Worm (Caenorhabditis elegans): ENCODE measurements around the gene C40A11.6.

The C40A11.6 gene

ce11 chrII:2122762-2123161 lies 22.7 kb downstream of the C40A11.6 start:
- TF ChIP-seq ztf-11 (tag; optimal IDR thresholded peaks at IDR 0.05): no peak
- TF ChIP-seq elt-2 (tag; optimal IDR thresholded peaks at IDR 0.05): peak; percentile 39

- TF ChIP-seq elt-2 (tag; optimal IDR thresholded peaks at IDR 0.05) (peak; percentile 32), hlh-17 (GFP tag; optimal IDR thresholded peaks at IDR 0.05; ENCODE audit: borderline replicate concordance) (no peak), lsy-2 (tag; optimal IDR thresholded peaks at IDR 0.05) (no peak), ztf-11 (tag; optimal IDR thresholded peaks at IDR 0.05) (no peak), pqm-1 (tag; optimal IDR thresholded peaks at IDR 0.05) (no peak), efl-1 (optimal IDR thresholded peaks at IDR 0.05) (no peak), efl-1 (GFP tag; optimal IDR thresholded peaks at IDR 0.05 in 1 of 2) (peak in 1 of 2 experiments; percentile 42)
These were observed 23.4 kb downstream of the C40A11.6 start, which contains the start of gene math-37 for ce11 chrII:2122091-2122490. Gene math-37, minus strand, starts transcription at chrII:2122191.

- TF ChIP-seq ceh-82 (tag; optimal IDR thresholded peaks at IDR 0.05): no peak
- TF ChIP-seq ama-1 (optimal IDR thresholded peaks at IDR 0.05): no peak
- TF ChIP-seq aly-2 (tag; optimal IDR thresholded peaks at IDR 0.05): no peak
- TF ChIP-seq C16A3.4 (tag; optimal IDR thresholded peaks at IDR 0.05): no peak
- TF ChIP-seq fkh-4 (tag; optimal IDR thresholded peaks at IDR 0.05; ENCODE audit: borderline replicate concordance): no peak
- TF ChIP-seq unc-86 (tag; optimal IDR thresholded peaks at IDR 0.05): no peak
These were observed 28.7 kb downstream of the C40A11.6 start, which contains the start of gene srh-195 for ce11 chrII:2116794-2117193. Gene srh-195, minus strand, starts transcription at chrII:2116894.

ce11 chrII:2114488-2114887 lies 31.0 kb downstream of the C40A11.6 start:
- TF ChIP-seq nhr-90 (tag; optimal IDR thresholded peaks at IDR 0.05; ENCODE audit: poor library complexity) (no peak), skn-1 (tag; optimal IDR thresholded peaks at IDR 0.05) (no peak), nhr-28 (tag; optimal IDR thresholded peaks at IDR 0.05) (no peak), rnt-1 (tag; optimal IDR thresholded peaks at IDR 0.05) (no peak), fkh-4 (tag; optimal IDR thresholded peaks at IDR 0.05; ENCODE audit: borderline replicate concordance) (no peak), zag-1 (tag; optimal IDR thresholded peaks at IDR 0.05) (no peak), xbp-1 (tag; optimal IDR thresholded peaks at IDR 0.05) (no peak), nhr-20 (tag; optimal IDR thresholded peaks at IDR 0.05) (no peak), lin-13 (GFP tag; optimal IDR thresholded peaks at IDR 0.05) (no peak), mab-9 (GFP tag; IDR thresholded peaks at IDR 0.05) (no peak), unc-62 (GFP tag; optimal IDR thresholded peaks at IDR 0.05) (no peak), ceh-88 (GFP tag; IDR thresholded peaks at IDR 0.05) (no peak), ceh-82 (tag; optimal IDR thresholded peaks at IDR 0.05) (no peak), pag-3 (tag; optimal IDR thresholded peaks at IDR 0.05; ENCODE audit: borderline replicate concordance, insufficient read depth) (no peak), ces-1 (GFP tag; optimal IDR thresholded peaks at IDR 0.05) (no peak), blmp-1 (tag; optimal IDR thresholded peaks at IDR 0.05) (no peak), nhr-12 (tag; optimal IDR thresholded peaks at IDR 0.05) (no peak), aly-2 (tag; optimal IDR thresholded peaks at IDR 0.05) (no peak), fkh-8 (tag; optimal IDR thresholded peaks at IDR 0.05) (no peak), ceh-90 (tag; optimal IDR thresholded peaks at IDR 0.05) (no peak)

- TF ChIP-seq elt-2 (tag; optimal IDR thresholded peaks at IDR 0.05) (no peak), lin-14 (GFP tag; optimal IDR thresholded peaks at IDR 0.05) (no peak), mep-1 (tag; optimal IDR thresholded peaks at IDR 0.05) (no peak), ceh-8 (GFP tag; optimal IDR thresholded peaks at IDR 0.05) (no peak), blmp-1 (tag; optimal IDR thresholded peaks at IDR 0.05) (peak; percentile 1), sptf-1 (tag; optimal IDR thresholded peaks at IDR 0.05) (no peak)
These were observed 32.5 kb downstream of the C40A11.6 start, which contains the start of gene R52.6 for ce11 chrII:2112948-2113347. Gene R52.6, minus strand, starts transcription at chrII:2113048.

ce11 chrII:2109943-2110342 lies 35.5 kb downstream of the C40A11.6 start, which contains the start of gene R52.5:
Gene R52.5, minus strand, starts transcription at chrII:2110043.
- TF ChIP-seq nhr-11 (tag; optimal IDR thresholded peaks at IDR 0.05) (no peak), blmp-1 (tag; optimal IDR thresholded peaks at IDR 0.05) (peak; percentile 54), nhr-28 (tag; optimal IDR thresholded peaks at IDR 0.05) (no peak)
